Worm (Caenorhabditis elegans) whole organism, L1 larva: ENCODE measurements around the gene Y51H7C.41.
A peak's percentile ranks its signal among the peaks of the same experiment; 100 is the strongest.

Experiments
- C04F5.9 ChIP-seq: sonication (generic microtip); optimal IDR thresholded peaks from 2 replicates; lab custom pipeline; 2016; ENCODE audit warnings: missing genetic modification characterization, missing compliant biosample characterization
- C34B4.2 ChIP-seq: sonication (generic microtip); optimal IDR thresholded peaks from 2 replicates; lab custom pipeline; 2017; ENCODE audit warnings: mild to moderate bottlenecking, missing genetic modification characterization, missing compliant biosample characterization
- alr-1 ChIP-seq: fragments of 200-800 bp; sonication (Bioruptor generic); optimal IDR thresholded peaks from 2 replicates; lab custom pipeline; 2018; ENCODE audit warnings: borderline replicate concordance, mild to moderate bottlenecking, missing genetic modification characterization, missing compliant biosample characterization
- ama-1 ChIP-seq: fragments of 150-350 bp; optimal IDR thresholded peaks from 2 replicates; lab custom pipeline; 2014
- blmp-1 ChIP-seq: fragments of 150-350 bp; optimal IDR thresholded peaks from 2 replicates; lab custom pipeline; 2014; ENCODE audit warnings: missing biosample characterization, missing genetic modification characterization
- ceh-63 ChIP-seq: fragments of 200-800 bp; sonication (Bioruptor generic); optimal IDR thresholded peaks from 2 replicates; lab custom pipeline; 2018; ENCODE audit warnings: mild to moderate bottlenecking, missing genetic modification characterization, missing compliant biosample characterization
- ceh-8 ChIP-seq: fragments of 200-800 bp; sonication (Bioruptor generic); optimal IDR thresholded peaks from 2 replicates; lab custom pipeline; 2018; ENCODE audit warnings: mild to moderate bottlenecking, missing genetic modification characterization, moderate library complexity, missing compliant biosample characterization
- ceh-82 ChIP-seq, 3 experiments: fragments of 150-350 bp in 1 of 3; sonication (generic microtip) in 2 of 3; optimal IDR thresholded peaks; 2 replicates each; lab custom pipeline; 2014 to 2017; ENCODE audit warnings: missing biosample characterization in 3 of 3, missing genetic modification characterization in 3 of 3
- ceh-90 ChIP-seq: sonication (generic microtip); optimal IDR thresholded peaks from 2 replicates; lab custom pipeline; 2016; ENCODE audit warnings: missing genetic modification characterization, missing compliant biosample characterization
- dpl-1 ChIP-seq, 3 experiments: fragments of 150-350 bp in 2 of 3; sonication (generic microtip) in 1 of 3; optimal IDR thresholded peaks; 2 replicates each; lab custom pipeline; 2014 to 2017; ENCODE audit warnings: missing biosample characterization in 3 of 3, missing genetic modification characterization in 3 of 3, missing genetic modification reagents in 3 of 3
- efl-1 ChIP-seq, 4 experiments: fragments of 150-350 bp; optimal IDR thresholded peaks in 3 of 4; peaks in 1 of 4; 1 replicate in 1 of 4; 2 replicates in 3 of 4; lab custom pipeline; 2014; ENCODE audit warnings: missing biosample characterization in 2 of 4, missing genetic modification characterization in 2 of 4, missing genetic modification reagents in 2 of 4
- egl-13 ChIP-seq: sonication (generic microtip); optimal IDR thresholded peaks from 2 replicates; lab custom pipeline; 2016; ENCODE audit warnings: missing genotype, missing genetic modification reagents, missing genetic modification characterization, missing compliant biosample characterization
- elt-2 ChIP-seq: sonication (generic microtip); optimal IDR thresholded peaks from 2 replicates; lab custom pipeline; 2016; ENCODE audit warnings: missing genetic modification characterization, mild to moderate bottlenecking, inconsistent platforms, missing compliant biosample characterization, missing genetic modification reagents
- elt-3 ChIP-seq, 6 experiments: fragments of 150-350 bp in 1 of 6; sonication (generic microtip); optimal IDR thresholded peaks; 2 replicates each; lab custom pipeline; 2017 to 2018; ENCODE audit warnings: missing biosample characterization in 6 of 6, missing genetic modification characterization in 6 of 6, inconsistent platforms in 1 of 6
- ets-5 ChIP-seq: fragments of 200-800 bp; sonication (Bioruptor generic); IDR thresholded peaks from 2 replicates; pipeline ENCODE4 v1.3.6; 2022; ENCODE audit warnings: missing genetic modification characterization, missing compliant biosample characterization
- fkh-8 ChIP-seq: sonication (generic microtip); optimal IDR thresholded peaks from 2 replicates; lab custom pipeline; 2016; ENCODE audit warnings: mild to moderate bottlenecking, missing genetic modification characterization, missing compliant biosample characterization
- fos-1 ChIP-seq: fragments of 150-350 bp; optimal IDR thresholded peaks from 2 replicates; lab custom pipeline; 2014; ENCODE audit warnings: missing biosample characterization, missing genetic modification characterization
- hlh-17 ChIP-seq: fragments of 200-800 bp; sonication (Bioruptor generic); optimal IDR thresholded peaks from 2 replicates; lab custom pipeline; 2018; ENCODE audit warnings: missing genetic modification characterization, mild to moderate bottlenecking, missing compliant biosample characterization, moderate library complexity, borderline replicate concordance
- hpl-2 ChIP-seq: fragments of 150-350 bp; optimal IDR thresholded peaks from 2 replicates; lab custom pipeline; 2014; ENCODE audit warnings: missing biosample characterization, missing genetic modification reagents, missing genetic modification characterization
- lin-13 ChIP-seq: fragments of 150-350 bp; optimal IDR thresholded peaks from 2 replicates; lab custom pipeline; 2014; ENCODE audit warnings: missing biosample characterization, missing genetic modification reagents, missing genetic modification characterization
- lin-14 ChIP-seq: fragments of 200-800 bp; sonication (Bioruptor generic); optimal IDR thresholded peaks from 2 replicates; lab custom pipeline; 2018; ENCODE audit warnings: mild to moderate bottlenecking, missing genetic modification characterization, moderate library complexity, missing compliant biosample characterization
- lin-39 ChIP-seq: fragments of 150-350 bp; optimal IDR thresholded peaks from 2 replicates; lab custom pipeline; 2014; ENCODE audit warnings: missing biosample characterization, missing genetic modification reagents, missing genetic modification characterization
- lir-3 ChIP-seq: sonication (generic microtip); optimal IDR thresholded peaks from 2 replicates; lab custom pipeline; 2016; ENCODE audit warnings: mild to moderate bottlenecking, missing genetic modification characterization, moderate library complexity, missing compliant biosample characterization; ENCODE audit not compliant: poor library complexity
- lsy-2 ChIP-seq, 2 experiments: fragments of 150-350 bp; optimal IDR thresholded peaks; 2 replicates each; lab custom pipeline; 2014; ENCODE audit warnings: missing biosample characterization in 2 of 2, missing genetic modification characterization in 2 of 2
- mab-9 ChIP-seq: fragments of 200-800 bp; sonication (Bioruptor generic); IDR thresholded peaks from 2 replicates; pipeline ENCODE4 v1.3.6; 2022; ENCODE audit warnings: missing genetic modification reagents, missing genetic modification characterization, missing compliant biosample characterization
- mdl-1 ChIP-seq, 2 experiments: fragments of 150-350 bp; optimal IDR thresholded peaks; 2 replicates each; lab custom pipeline; 2014 to 2017; ENCODE audit warnings: missing biosample characterization in 2 of 2, missing genetic modification characterization in 2 of 2, inconsistent platforms in 1 of 2
- mef-2 ChIP-seq: fragments of 150-350 bp; optimal IDR thresholded peaks from 2 replicates; lab custom pipeline; 2014; ENCODE audit warnings: missing biosample characterization, missing genetic modification characterization
- nhr-11 ChIP-seq: fragments of 150-350 bp; optimal IDR thresholded peaks from 2 replicates; lab custom pipeline; 2014; ENCODE audit warnings: missing biosample characterization, missing genetic modification characterization
- nhr-20 ChIP-seq: sonication (generic microtip); optimal IDR thresholded peaks from 2 replicates; lab custom pipeline; 2016; ENCODE audit warnings: mild to moderate bottlenecking, missing genetic modification characterization, missing compliant biosample characterization
- nhr-47 ChIP-seq: sonication (generic microtip); optimal IDR thresholded peaks from 2 replicates; lab custom pipeline; 2016; ENCODE audit warnings: mild to moderate bottlenecking, missing genetic modification characterization, moderate library complexity, missing compliant biosample characterization
- nhr-76 ChIP-seq: sonication (generic microtip); optimal IDR thresholded peaks from 2 replicates; lab custom pipeline; 2017; ENCODE audit warnings: missing biosample characterization, missing genetic modification characterization
- nhr-84 ChIP-seq: sonication (generic microtip); optimal IDR thresholded peaks from 2 replicates; lab custom pipeline; 2017; ENCODE audit warnings: missing biosample characterization, missing genetic modification characterization
- pag-3 ChIP-seq: sonication (generic microtip); optimal IDR thresholded peaks from 2 replicates; lab custom pipeline; 2017; ENCODE audit warnings: missing genetic modification characterization, mild to moderate bottlenecking, missing compliant biosample characterization, antibody characterized with exemption, borderline replicate concordance; ENCODE audit not compliant: insufficient read depth
- pax-3 ChIP-seq: fragments of 200-800 bp; sonication (Bioruptor generic); optimal IDR thresholded peaks from 2 replicates; lab custom pipeline; 2018; ENCODE audit warnings: mild to moderate bottlenecking, missing genetic modification characterization, moderate library complexity, missing compliant biosample characterization
- pqm-1 ChIP-seq: sonication (generic microtip); optimal IDR thresholded peaks from 3 replicates; lab custom pipeline; 2017; ENCODE audit warnings: missing biosample characterization, missing genetic modification characterization
- snpc-4 ChIP-seq: fragments of 150-350 bp; optimal IDR thresholded peaks from 2 replicates; lab custom pipeline; 2014; ENCODE audit warnings: missing biosample characterization, missing genetic modification characterization
- sox-4 ChIP-seq: sonication (generic microtip); optimal IDR thresholded peaks from 2 replicates; lab custom pipeline; 2016; ENCODE audit warnings: missing genetic modification characterization, missing compliant biosample characterization
- unc-130 ChIP-seq: fragments of 150-350 bp; optimal IDR thresholded peaks from 2 replicates; lab custom pipeline; 2017; ENCODE audit warnings: missing biosample characterization, missing genetic modification characterization, inconsistent platforms
- unc-30 ChIP-seq: sonication (generic microtip); optimal IDR thresholded peaks from 2 replicates; lab custom pipeline; 2017; ENCODE audit warnings: missing biosample characterization, missing genetic modification characterization
- unc-62 ChIP-seq: fragments of 150-350 bp; optimal IDR thresholded peaks from 2 replicates; lab custom pipeline; 2014; ENCODE audit warnings: missing biosample characterization, missing genetic modification reagents, missing genetic modification characterization
- unc-98 ChIP-seq: fragments of 200-800 bp; sonication (Bioruptor generic); IDR thresholded peaks from 2 replicates; pipeline ENCODE4 v1.3.6; 2022; ENCODE audit warnings: missing genetic modification characterization, missing compliant biosample characterization
- xbp-1 ChIP-seq: sonication (generic microtip); optimal IDR thresholded peaks from 2 replicates; lab custom pipeline; 2016; ENCODE audit warnings: missing genetic modification characterization, missing compliant biosample characterization
- zip-4 ChIP-seq: fragments of 200-800 bp; sonication (Bioruptor generic); optimal IDR thresholded peaks from 2 replicates; lab custom pipeline; 2018; ENCODE audit warnings: mild to moderate bottlenecking, missing genetic modification characterization, moderate library complexity, missing compliant biosample characterization
- ztf-11 ChIP-seq, 2 experiments: sonication (generic microtip); optimal IDR thresholded peaks; 2 replicates each; lab custom pipeline; 2016 to 2017; ENCODE audit warnings: missing genetic modification characterization in 2 of 2, missing biosample characterization in 1 of 2, missing compliant biosample characterization in 1 of 2

The Y51H7C.41 gene

ce11 chrII:1398396-1398795 is 4.7 kb upstream of the Y51H7C.41 start, which contains the start of gene F54D12.2:
TSS of gene F54D12.2 (plus strand) at chrII:1398696.
- TF ChIP-seq dpl-1 (GFP tag; optimal IDR thresholded peaks at IDR 0.05; lab: Kevin White, UChicago): no peak
- TF ChIP-seq mdl-1 (tag; optimal IDR thresholded peaks at IDR 0.05; lab: Kevin White, UChicago): no peak
- no peak for TF ChIP-seq fkh-8 (tag; lab: Kevin White, UChicago)
- TF ChIP-seq ceh-82 (tag; optimal IDR thresholded peaks at IDR 0.05; lab: Kevin White, UChicago): no peak
- no peak for TF ChIP-seq nhr-84
- TF ChIP-seq, all 84 proteins: peak for 0

ce11 chrII:1400105-1400504 is 3.0 kb upstream of the Y51H7C.41 start, which contains the start of gene F54D12.1:
TSS of gene F54D12.1 (plus strand) at chrII:1400405.
- TF ChIP-seq hpl-2 (GFP tag; lab: Kevin White, UChicago): no peak
- no peak for TF ChIP-seq egl-13 (tag; lab: Kevin White, UChicago)
- TF ChIP-seq lin-14 (GFP tag; lab: Kevin White, UChicago): no peak
- no peak for TF ChIP-seq zip-4
- no peak for TF ChIP-seq C04F5.9 (tag; lab: Kevin White, UChicago)
- no peak for TF ChIP-seq nhr-76 (tag; lab: Kevin White, UChicago)
- no peak for TF ChIP-seq ceh-8 (GFP tag; lab: Kevin White, UChicago)
- TF ChIP-seq nhr-11 (tag; lab: Kevin White, UChicago): no peak
- no peak for TF ChIP-seq elt-3 (tag; optimal IDR thresholded peaks at IDR 0.05; lab: Kevin White, UChicago)
- no peak for TF ChIP-seq nhr-20
- TF ChIP-seq unc-30 (tag; lab: Kevin White, UChicago): no peak

ce11 chrII:1401474-1401873 is 1.6 kb upstream of the Y51H7C.41 start, which contains the start of gene Y51H7C.8:
TSS of gene Y51H7C.8 (plus strand) at chrII:1401774.
- TF ChIP-seq ets-5 (GFP tag; lab: Robert Waterston, UW) (no peak), lsy-2 (tag; optimal IDR thresholded peaks at IDR 0.05; lab: Kevin White, UChicago) (no peak), sox-4 (tag; lab: Kevin White, UChicago) (no peak), hlh-17 (GFP tag; lab: Kevin White, UChicago) (no peak), elt-2 (tag; lab: Kevin White, UChicago) (no peak), egl-13 (tag; lab: Kevin White, UChicago) (no peak), snpc-4 (tag; lab: Kevin White, UChicago) (no peak), nhr-47 (tag; lab: Kevin White, UChicago) (no peak), pax-3 (tag; lab: Kevin White, UChicago) (no peak), lin-13 (GFP tag; lab: Kevin White, UChicago) (no peak)

ce11 chrII:1402167-1402619 is 928 bp upstream of the Y51H7C.41 start, which contains the start of gene Y51H7C.7:
TSS of gene Y51H7C.7 (plus strand) at chrII:1402569.
- TF ChIP-seq ceh-63 (no peak), alr-1 (tag; lab: Kevin White, UChicago) (no peak), unc-98 (GFP tag; lab: Robert Waterston, UW) (no peak), unc-62 (GFP tag; lab: Kevin White, UChicago) (no peak), pag-3 (tag; lab: Kevin White, UChicago) (no peak), nhr-47 (tag; lab: Kevin White, UChicago) (peak; percentile 85), efl-1 (optimal IDR thresholded peaks at IDR 0.05; lab: Kevin White, UChicago) (peak; percentile 47 to 68), efl-1 (GFP tag; optimal IDR thresholded peaks at IDR 0.05 in 1 of 2; lab: Kevin White, UChicago) (peak; percentile 76 to 97), lin-39 (tag; lab: Kevin White, UChicago) (peak; percentile 76), mef-2 (tag; lab: Kevin White, UChicago) (no peak), ztf-11 (tag; optimal IDR thresholded peaks at IDR 0.05; lab: Kevin White, UChicago) (peak in 1 of 2 experiments; percentile 57), C34B4.2 (tag; lab: Kevin White, UChicago) (no peak), fkh-8 (tag; lab: Kevin White, UChicago) (peak; percentile 24), unc-30 (tag; lab: Kevin White, UChicago) (no peak), fos-1 (tag; lab: Kevin White, UChicago) (peak; percentile 22), mab-9 (GFP tag; lab: Robert Waterston, UW) (no peak), ceh-90 (tag; lab: Kevin White, UChicago) (no peak), dpl-1 (GFP tag; optimal IDR thresholded peaks at IDR 0.05; lab: Kevin White, UChicago) (peak; percentile 56 to 76 (median 74)), ama-1 (no peak), pqm-1 (tag; lab: Kevin White, UChicago) (no peak), blmp-1 (tag; lab: Kevin White, UChicago) (no peak), nhr-84 (no peak), lir-3 (tag; lab: Kevin White, UChicago) (no peak), xbp-1 (tag; lab: Kevin White, UChicago) (peak; percentile 69), nhr-20 (peak; percentile 68), nhr-11 (tag; lab: Kevin White, UChicago) (peak; percentile 10), unc-130 (tag; lab: Kevin White, UChicago) (peak; percentile 58)
